Worm (Caenorhabditis elegans): ENCODE data around the gene M04C3.2.

DNA sequence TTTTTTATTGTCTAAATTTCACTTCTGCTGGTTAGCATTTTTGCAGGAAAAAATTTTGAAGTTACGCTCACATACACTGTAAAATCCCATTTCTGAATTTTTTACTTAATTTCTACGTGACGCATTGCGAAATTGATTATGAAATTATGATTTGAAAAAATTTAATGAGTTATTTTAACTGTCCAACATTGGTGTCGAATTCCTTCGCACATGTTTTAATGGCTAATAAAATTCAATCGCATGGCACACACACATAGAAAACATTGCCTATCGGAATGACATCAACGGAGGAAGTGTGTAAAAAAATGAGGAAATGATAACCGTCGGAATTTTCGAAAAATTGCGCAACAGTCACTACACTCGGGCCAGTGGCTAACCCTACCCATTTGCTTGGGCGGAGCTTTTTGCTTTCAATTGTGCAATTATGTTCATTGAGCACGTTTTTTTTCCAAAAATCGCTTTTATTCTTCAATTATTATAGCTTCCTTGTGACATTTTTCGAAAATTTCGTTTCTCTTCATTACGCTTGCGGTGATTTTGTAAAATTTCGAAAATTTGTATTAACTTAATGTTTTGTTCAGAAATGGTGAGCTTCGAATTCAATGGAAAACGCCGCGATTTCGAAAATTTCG is 14.8 kb downstream of the M04C3.2 start, which contains the start of gene C25F9.16:
- TF ChIP-seq ama-1 (optimal IDR thresholded peaks at IDR 0.05) (no peak), K02D7.2 (tag; optimal IDR thresholded peaks at IDR 0.05) (no peak), sox-4 (tag; optimal IDR thresholded peaks at IDR 0.05) (no peak), nfya-1 (tag; optimal IDR thresholded peaks at IDR 0.05) (no peak), Y22D7AL.16 (tag; optimal IDR thresholded peaks at IDR 0.05) (no peak), ceh-9 (tag; optimal IDR thresholded peaks at IDR 0.05) (no peak), pax-1 (tag; optimal IDR thresholded peaks at IDR 0.05) (no peak), ets-4 (tag; optimal IDR thresholded peaks at IDR 0.05) (no peak), pha-4 (tag; optimal IDR thresholded peaks at IDR 0.05) (no peak), fkh-10 (GFP tag; optimal IDR thresholded peaks at IDR 0.05) (no peak), ztf-16 (tag; optimal IDR thresholded peaks at IDR 0.05) (no peak)

All from whole organism, late embryonic.